Fruit fly (Drosophila melanogaster) whole organism, pupa: ENCODE results near the gene PGRP-LE.

Experiments used
- CG10348 ChIP-seq: fragments of 200-800 bp; sonication (Bioruptor generic); IDR thresholded peaks from 2 replicates; pipeline ENCODE4 v1.3.6; 2022; ENCODE audit warnings: missing biosample characterization, missing genetic modification characterization
- CG12605 ChIP-seq: fragments of 200-800 bp; sonication (Bioruptor generic); IDR thresholded peaks from 2 replicates; pipeline ENCODE4 v1.3.6; 2022; ENCODE audit warnings: missing biosample characterization, missing genetic modification characterization
- CG13204 ChIP-seq: fragments of 200-800 bp; sonication (Bioruptor generic); optimal IDR thresholded peaks from 2 replicates; lab custom pipeline; 2018; ENCODE audit warnings: missing biosample characterization, mild to moderate bottlenecking, missing genetic modification characterization, moderate library complexity
- CG14655 ChIP-seq: fragments of 200-800 bp; sonication (Bioruptor generic); optimal IDR thresholded peaks from 3 replicates; lab custom pipeline; 2017; ENCODE audit warnings: mild to moderate bottlenecking, missing biosample characterization, missing genetic modification reagents, missing genetic modification characterization
- CG15710 ChIP-seq: fragments of 200-800 bp; sonication (Bioruptor generic); optimal IDR thresholded peaks from 2 replicates; lab custom pipeline; 2018; ENCODE audit warnings: missing biosample characterization, mild to moderate bottlenecking, missing genetic modification characterization, moderate library complexity
- CG17806 ChIP-seq: fragments of 200-800 bp; sonication (Bioruptor generic); optimal IDR thresholded peaks from 2 replicates; lab custom pipeline; 2018; ENCODE audit warnings: missing biosample characterization, mild to moderate bottlenecking, missing genetic modification characterization, moderate library complexity
- CG32121 ChIP-seq: fragments of 200-800 bp; sonication (Bioruptor generic); IDR thresholded peaks from 2 replicates; pipeline ENCODE4 v1.3.6; 2022; ENCODE audit warnings: missing biosample characterization, missing genetic modification characterization
- CG34367 ChIP-seq: fragments of 200-800 bp; sonication (Bioruptor generic); optimal IDR thresholded peaks from 2 replicates; lab custom pipeline; 2018; ENCODE audit warnings: missing biosample characterization, mild to moderate bottlenecking, missing genetic modification characterization
- CG4496 ChIP-seq: fragments of 200-800 bp; sonication (Bioruptor generic); IDR thresholded peaks from 3 replicates; pipeline ENCODE4 v1.3.6; 2022; ENCODE audit warnings: missing biosample characterization, missing genetic modification characterization
- CG8159 ChIP-seq: fragments of 200-800 bp; sonication (Bioruptor generic); optimal IDR thresholded peaks from 3 replicates; lab custom pipeline; 2018; ENCODE audit warnings: missing biosample characterization, mild to moderate bottlenecking, missing genetic modification characterization, moderate library complexity
- CG8301 ChIP-seq: fragments of 200-800 bp; sonication (Bioruptor generic); optimal IDR thresholded peaks from 2 replicates; lab custom pipeline; 2018; ENCODE audit warnings: missing biosample characterization, mild to moderate bottlenecking, missing genetic modification characterization
- CG9948 ChIP-seq: fragments of 200-800 bp; sonication (Bioruptor generic); optimal IDR thresholded peaks from 2 replicates; lab custom pipeline; 2018; ENCODE audit warnings: missing biosample characterization, mild to moderate bottlenecking, missing genetic modification characterization, moderate library complexity
- D1 ChIP-seq: fragments of 200-800 bp; sonication (Bioruptor generic); optimal IDR thresholded peaks from 2 replicates; lab custom pipeline; 2018; ENCODE audit warnings: missing biosample characterization, mild to moderate bottlenecking, missing genetic modification characterization, moderate library complexity
- EcR ChIP-seq: fragments of 200-800 bp; sonication (Bioruptor generic); optimal IDR thresholded peaks from 3 replicates; lab custom pipeline; 2019; ENCODE audit warnings: missing biosample characterization, missing genetic modification characterization, mild to moderate bottlenecking, moderate library complexity, missing genetic modification reagents
- Ets98B ChIP-seq: fragments of 200-800 bp; sonication (Bioruptor generic); IDR thresholded peaks from 2 replicates; pipeline ENCODE4 v1.3.6; 2022; ENCODE audit warnings: missing biosample characterization, missing genetic modification characterization
- Pif1A ChIP-seq: fragments of 200-800 bp; sonication (Bioruptor generic); optimal IDR thresholded peaks from 3 replicates; lab custom pipeline; 2016; ENCODE audit warnings: missing biosample characterization, missing genetic modification characterization
- Pif1B ChIP-seq: fragments of 200-800 bp; sonication (Bioruptor generic); optimal IDR thresholded peaks from 3 replicates; lab custom pipeline; 2016; ENCODE audit warnings: missing biosample characterization, missing genetic modification characterization
- Snoo ChIP-seq: fragments of 200-800 bp; sonication (Bioruptor generic); optimal IDR thresholded peaks from 3 replicates; lab custom pipeline; 2017; ENCODE audit warnings: missing biosample characterization, mild to moderate bottlenecking, missing genetic modification characterization, inconsistent platforms
- fd96Ca ChIP-seq: fragments of 200-800 bp; sonication (Bioruptor generic); IDR thresholded peaks from 3 replicates; pipeline ENCODE4 v1.3.6; 2022; ENCODE audit warnings: missing biosample characterization, missing genetic modification characterization
- gl ChIP-seq: fragments of 200-800 bp; sonication (Bioruptor generic); optimal IDR thresholded peaks from 2 replicates; lab custom pipeline; 2018; ENCODE audit warnings: missing biosample characterization, mild to moderate bottlenecking, missing genetic modification characterization
- rn ChIP-seq: fragments of 200-800 bp; sonication (Bioruptor generic); IDR thresholded peaks from 2 replicates; pipeline ENCODE4 v1.3.6; 2022; ENCODE audit warnings: missing biosample characterization, missing genetic modification characterization

PGRP-LE gene

dm6 chrX:15803764-15804563, at the start of gene PGRP-LE, which contains the start of gene sd:
Gene PGRP-LE, minus strand, starts transcription at chrX:15803880.
Gene sd, plus strand, starts transcription at chrX:15804370.
- TF ChIP-seq Ets98B (GFP tag; lab: Robert Waterston, UW) (peak; percentile 54; the same call in 1 of the 2 replicates), CG34367 (tag; lab: Kevin White, UChicago) (no peak)

dm6 chrX:15852815-15853542, 49.3 kb upstream of the PGRP-LE start, which contains the start of the genes UBL3 and CG15914:
Gene UBL3, minus strand, starts transcription at chrX:15853175.
Gene CG15914, plus strand, starts transcription at chrX:15853421.
- TF ChIP-seq CG15710 (tag; lab: Kevin White, UChicago): no peak
- TF ChIP-seq fd96Ca (GFP tag; lab: Robert Waterston, UW): no peak
- no peak for TF ChIP-seq CG4496 (GFP tag; lab: Robert Waterston, UW)
- no peak for TF ChIP-seq Snoo (tag; lab: Kevin White, UChicago)
- TF ChIP-seq Pif1B (GFP tag; lab: Kevin White, UChicago): peak; percentile 25
- TF ChIP-seq CG8301 (tag; lab: Kevin White, UChicago): no peak
- TF ChIP-seq CG12605: no peak
- no peak for TF ChIP-seq CG9948 (tag; lab: Kevin White, UChicago)
- no peak for TF ChIP-seq CG32121 (GFP tag; lab: Robert Waterston, UW)

DNA sequence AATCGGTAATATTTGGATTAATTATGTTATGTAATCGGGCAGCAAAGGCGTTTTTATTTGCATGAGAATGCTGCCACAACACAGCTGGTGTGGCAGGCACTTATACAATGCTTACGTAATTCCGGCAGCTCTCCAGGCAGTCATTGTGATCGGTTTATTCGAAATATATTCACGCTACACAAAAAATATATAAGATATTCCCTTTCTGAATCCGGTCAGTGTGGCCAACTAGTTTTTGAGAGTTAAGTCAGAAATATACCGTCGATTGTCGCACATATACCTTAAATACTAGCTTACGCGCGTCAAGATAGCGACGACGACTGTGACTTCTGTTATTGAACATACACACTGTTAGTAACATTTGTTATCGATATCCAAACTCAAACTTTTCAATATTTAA, 45.3 kb upstream of the PGRP-LE start, which contains the start of gene sun:
sun (minus strand) TSS at position 238 of the 400 bp plus-strand sequence.
- TF ChIP-seq fd96Ca (GFP tag; lab: Robert Waterston, UW): no peak
- TF ChIP-seq CG9948 (tag; lab: Kevin White, UChicago): no peak
- no peak for TF ChIP-seq CG32121 (GFP tag; lab: Robert Waterston, UW)
- TF ChIP-seq Ets98B (GFP tag; lab: Robert Waterston, UW): no peak
- no peak for TF ChIP-seq CG10348
- no peak for TF ChIP-seq EcR (GFP tag; lab: Kevin White, UChicago)
- no peak for TF ChIP-seq Snoo (tag; lab: Kevin White, UChicago)
- TF ChIP-seq rn (GFP tag; lab: Robert Waterston, UW): no peak
- TF ChIP-seq Pif1A (GFP tag; lab: Kevin White, UChicago): no peak
- no peak for TF ChIP-seq CG12605
- no peak for TF ChIP-seq CG34367 (tag; lab: Kevin White, UChicago)
- no peak for TF ChIP-seq CG8301 (tag; lab: Kevin White, UChicago)
- TF ChIP-seq CG4496 (GFP tag; lab: Robert Waterston, UW): no peak
- TF ChIP-seq Pif1B (GFP tag; lab: Kevin White, UChicago): no peak
- no peak for TF ChIP-seq CG13204 (GFP tag; lab: Kevin White, UChicago)
- TF ChIP-seq, all 21 proteins: peak for 0

DNA sequence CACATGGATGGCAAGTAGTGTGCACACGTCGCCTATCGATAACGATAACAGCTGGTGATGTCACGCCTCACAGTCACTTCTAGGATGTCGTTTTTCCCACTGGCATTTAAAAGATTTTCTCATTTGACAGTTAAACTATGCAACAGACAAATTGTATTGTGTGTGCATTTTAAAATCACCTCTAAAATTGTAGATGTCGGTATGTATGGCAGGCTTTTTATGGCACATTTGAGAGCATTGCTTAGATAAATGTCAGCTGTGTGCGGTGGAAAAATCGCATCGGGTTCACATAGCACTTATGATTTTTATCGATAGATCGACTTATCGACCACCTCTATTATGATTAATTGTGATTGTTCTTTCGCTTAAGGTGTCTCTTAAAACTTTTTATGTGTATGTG, 40.5 kb upstream of the PGRP-LE start, which contains the start of the genes ArgRS and CG8578:
ArgRS (minus strand) TSS at position 7 of the 400 bp plus-strand sequence.
CG8578 (plus strand) TSS at position 338 of the 400 bp plus-strand sequence.
- no peak for TF ChIP-seq CG34367 (tag; lab: Kevin White, UChicago)
- peak; percentile 82 for TF ChIP-seq CG4496 (GFP tag; lab: Robert Waterston, UW)
- TF ChIP-seq EcR (GFP tag; lab: Kevin White, UChicago): no peak
- TF ChIP-seq CG13204 (GFP tag; lab: Kevin White, UChicago): no peak
- TF ChIP-seq CG9948 (tag; lab: Kevin White, UChicago): peak; percentile 3
- no peak for TF ChIP-seq Pif1A (GFP tag; lab: Kevin White, UChicago)
- TF ChIP-seq CG17806 (tag; lab: Kevin White, UChicago): no peak
- peak; percentile 60 for TF ChIP-seq Snoo (tag; lab: Kevin White, UChicago)
- TF ChIP-seq D1 (tag; lab: Kevin White, UChicago): no peak
- no peak for TF ChIP-seq gl
- no peak for TF ChIP-seq CG10348
- TF ChIP-seq fd96Ca (GFP tag; lab: Robert Waterston, UW): no peak
- peak; percentile 55 for TF ChIP-seq rn (GFP tag; lab: Robert Waterston, UW)
- TF ChIP-seq CG14655 (GFP tag; lab: Kevin White, UChicago): no peak
- peak; percentile 22 for TF ChIP-seq CG15710 (tag; lab: Kevin White, UChicago)
- peak; percentile 47; the same call in 1 of the 2 replicates for TF ChIP-seq CG32121 (GFP tag; lab: Robert Waterston, UW)
- TF ChIP-seq CG8159 (tag; lab: Kevin White, UChicago): no peak
- TF ChIP-seq CG8301 (tag; lab: Kevin White, UChicago): no peak
- peak; percentile 52 for TF ChIP-seq Pif1B (GFP tag; lab: Kevin White, UChicago)
- no peak for TF ChIP-seq Ets98B (GFP tag; lab: Robert Waterston, UW)
- TF ChIP-seq CG12605: no peak

- TF ChIP-seq CG17806 (tag; lab: Kevin White, UChicago) (no peak), CG4496 (GFP tag; lab: Robert Waterston, UW) (no peak), CG32121 (GFP tag; lab: Robert Waterston, UW) (no peak), CG15710 (tag; lab: Kevin White, UChicago) (no peak), D1 (tag; lab: Kevin White, UChicago) (no peak), CG9948 (tag; lab: Kevin White, UChicago) (no peak), CG14655 (GFP tag; lab: Kevin White, UChicago) (no peak), CG8159 (tag; lab: Kevin White, UChicago) (no peak), Pif1A (GFP tag; lab: Kevin White, UChicago) (no peak), fd96Ca (GFP tag; lab: Robert Waterston, UW) (no peak), EcR (GFP tag; lab: Kevin White, UChicago) (no peak)
Measured at dm6 chrX:15841346-15841745, 37.7 kb upstream of the PGRP-LE start.
